Comparison of ENCODE assay signal across 1 fruit fly cellular context in the genomic region with DNA sequence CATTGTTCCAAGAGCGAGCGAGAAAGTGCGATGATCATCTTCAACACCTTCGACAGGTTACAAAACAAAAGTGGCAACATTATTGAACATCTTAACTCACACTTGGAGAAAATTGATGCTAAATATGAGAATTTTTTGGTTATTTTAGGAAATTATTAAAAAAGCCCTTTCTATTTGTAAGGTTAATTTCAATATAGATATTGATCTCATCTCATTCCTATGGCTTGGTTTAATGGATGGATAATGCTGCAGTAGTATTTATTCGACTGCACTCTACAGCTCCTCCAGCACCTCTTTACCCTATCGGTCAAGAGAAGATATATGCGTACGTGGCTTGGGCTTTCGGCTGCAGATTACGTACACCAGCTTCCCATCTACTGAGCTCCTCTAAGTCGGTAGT.
A peak's percentile ranks its signal among the peaks of the same experiment; 100 is the strongest.
TF ChIP-seq lines count a peak whose summit lies in the region.

No protein-coding gene starts in this region.

TF ChIP-seq in whole organism, prepupa, 60 proteins besides CTCF, POLR2A, EP300 and RAD21 (continued from another document):
- TF ChIP-seq CG3919 (GFP tag; optimal IDR thresholded peaks at IDR 0.05; lab: Kevin White, UChicago) = peak; percentile 29
- TF ChIP-seq CG6808 (GFP tag; optimal IDR thresholded peaks at IDR 0.05; lab: Kevin White, UChicago) = peak; percentile 23
- TF ChIP-seq Sox14 (GFP tag; optimal IDR thresholded peaks at IDR 0.05; lab: Kevin White, UChicago) = peak; percentile 57
- TF ChIP-seq Eip93F (GFP tag; optimal IDR thresholded peaks at IDR 0.05; lab: Kevin White, UChicago) = no peak
- peak; percentile 67 for TF ChIP-seq dsx (GFP tag; optimal IDR thresholded peaks at IDR 0.05; lab: Kevin White, UChicago; ENCODE audit: poor library complexity, severe bottlenecking)
- TF ChIP-seq CG15336 (GFP tag; IDR thresholded peaks at IDR 0.05; lab: Robert Waterston, UW) = no peak
- TF ChIP-seq Sox15 (GFP tag; optimal IDR thresholded peaks at IDR 0.05; lab: Kevin White, UChicago) = no peak
- no peak for TF ChIP-seq net (GFP tag; optimal IDR thresholded peaks at IDR 0.05; lab: Kevin White, UChicago)
- peak; percentile 69 for TF ChIP-seq CG3032 (tag; optimal IDR thresholded peaks at IDR 0.05; lab: Kevin White, UChicago)
- TF ChIP-seq pdm3 (GFP tag; optimal IDR thresholded peaks at IDR 0.05; lab: Kevin White, UChicago) = peak; percentile 3
- TF ChIP-seq Lpt (GFP tag; optimal IDR thresholded peaks at IDR 0.05; lab: Kevin White, UChicago) = no peak
- no peak for TF ChIP-seq CG16779 (tag; optimal IDR thresholded peaks at IDR 0.05; lab: Kevin White, UChicago)
- peak; percentile 33 for TF ChIP-seq OdsH (GFP tag; optimal IDR thresholded peaks at IDR 0.05; lab: Kevin White, UChicago)
- no peak for TF ChIP-seq CG7368 (GFP tag; optimal IDR thresholded peaks at IDR 0.05; lab: Kevin White, UChicago)
- peak; percentile 57 for TF ChIP-seq Hr39 (GFP tag; optimal IDR thresholded peaks at IDR 0.05; lab: Kevin White, UChicago)
- TF ChIP-seq fd59A (GFP tag; optimal IDR thresholded peaks at IDR 0.05; lab: Kevin White, UChicago) = peak; percentile 42
- no peak for TF ChIP-seq CG1621 (tag; optimal IDR thresholded peaks at IDR 0.05; lab: Kevin White, UChicago)
- TF ChIP-seq eg (GFP tag; IDR thresholded peaks at IDR 0.05; lab: Robert Waterston, UW) = no peak
- TF ChIP-seq Eip75B (GFP tag; optimal IDR thresholded peaks at IDR 0.05; lab: Kevin White, UChicago) = peak; percentile 29
- peak; percentile 44 for TF ChIP-seq lz (GFP tag; optimal IDR thresholded peaks at IDR 0.05; lab: Kevin White, UChicago)
- peak; percentile 48 for TF ChIP-seq esn (GFP tag; optimal IDR thresholded peaks at IDR 0.05; lab: Kevin White, UChicago)
- peak; percentile 31 for TF ChIP-seq Smox (GFP tag; optimal IDR thresholded peaks at IDR 0.05; lab: Kevin White, UChicago)
- peak in 1 of 2 experiments; percentile 35 for TF ChIP-seq ss (GFP tag; optimal IDR thresholded peaks at IDR 0.05; lab: Kevin White, UChicago)
- TF ChIP-seq acj6 (GFP tag; optimal IDR thresholded peaks at IDR 0.05; lab: Kevin White, UChicago) = peak; percentile 42
- no peak for TF ChIP-seq Gug (GFP tag; IDR thresholded peaks at IDR 0.05; lab: Robert Waterston, UW)
- no peak for TF ChIP-seq Hr38 (GFP tag; optimal IDR thresholded peaks at IDR 0.05; lab: Kevin White, UChicago)
- TF ChIP-seq CG6854 (GFP tag; optimal IDR thresholded peaks at IDR 0.05; lab: Kevin White, UChicago) = no peak
- peak; percentile 19 for TF ChIP-seq CG11762 (GFP tag; optimal IDR thresholded peaks at IDR 0.05; lab: Kevin White, UChicago; ENCODE audit: insufficient read depth)
- TF ChIP-seq svp (GFP tag; lab: Kevin White, UChicago) = peak; percentile 79
- peak; percentile 65 for TF ChIP-seq CG10669 (GFP tag; optimal IDR thresholded peaks at IDR 0.05; lab: Kevin White, UChicago)
- peak; percentile 58 for TF ChIP-seq Met (GFP tag; optimal IDR thresholded peaks at IDR 0.05; lab: Kevin White, UChicago)
- no peak for TF ChIP-seq dac (GFP tag; optimal IDR thresholded peaks at IDR 0.05; lab: Kevin White, UChicago)
- peak; percentile 4 for TF ChIP-seq CG6792 (GFP tag; optimal IDR thresholded peaks at IDR 0.05; lab: Kevin White, UChicago)
- no peak for TF ChIP-seq fd85E (GFP tag; optimal IDR thresholded peaks at IDR 0.05; lab: Kevin White, UChicago)
